Fruit fly (Drosophila melanogaster) whole organism, wandering third instar larva: Measurements from ENCODE around the gene CG15725.
A peak's percentile ranks its signal among the peaks of the same experiment; 100 is the strongest.

Experiments used
- Abd-B ChIP-seq: fragments of >200 bp; optimal IDR thresholded peaks from 2 replicates; lab custom pipeline; 2017; ENCODE audit warnings: missing biosample characterization, missing genetic modification characterization
- CG32264 ChIP-seq: fragments of 200-800 bp; sonication (Bioruptor generic); optimal IDR thresholded peaks from 2 replicates; lab custom pipeline; 2016; ENCODE audit warnings: missing biosample characterization, missing genetic modification characterization
- CG9705 ChIP-seq: fragments of 200-800 bp; sonication (Bioruptor generic); optimal IDR thresholded peaks from 2 replicates; lab custom pipeline; 2018; ENCODE audit warnings: missing biosample characterization, mild to moderate bottlenecking, missing genetic modification characterization
- CrebA ChIP-seq: fragments of 200-800 bp; sonication (Bioruptor generic); optimal IDR thresholded peaks from 2 replicates; lab custom pipeline; 2016; ENCODE audit warnings: missing biosample characterization, mild to moderate bottlenecking, missing genetic modification characterization, borderline replicate concordance
- Dfd ChIP-seq: fragments of >200 bp; optimal IDR thresholded peaks from 2 replicates; lab custom pipeline; 2017; ENCODE audit warnings: missing biosample characterization, missing genetic modification characterization
- Dif ChIP-seq: fragments of 200-275, 200-300 bp; sonication (Bioruptor generic); optimal IDR thresholded peaks from 2 replicates; lab custom pipeline; 2018; ENCODE audit warnings: missing biosample characterization, missing genetic modification characterization; ENCODE audit not compliant: partially characterized antibody
- GATAd ChIP-seq: sonication (Bioruptor generic); optimal IDR thresholded peaks from 2 replicates; lab custom pipeline; 2016; ENCODE audit warnings: missing biosample characterization, missing genetic modification characterization
- HLH106 ChIP-seq: fragments of 200-800 bp; optimal IDR thresholded peaks from 3 replicates; lab custom pipeline; 2019; ENCODE audit warnings: missing biosample characterization, mild to moderate bottlenecking, missing genetic modification characterization, moderate library complexity
- Hnf4 ChIP-seq: fragments of 200-800 bp; sonication (Bioruptor generic); optimal IDR thresholded peaks from 2 replicates; lab custom pipeline; 2016; ENCODE audit warnings: missing biosample characterization, mild to moderate bottlenecking, missing genetic modification characterization
- Hr78 ChIP-seq: fragments of >200 bp; optimal IDR thresholded peaks from 2 replicates; lab custom pipeline; 2017; ENCODE audit warnings: missing biosample characterization, missing genetic modification characterization
- Hr83 ChIP-seq: fragments of 200-300 bp; sonication (Bioruptor generic); optimal IDR thresholded peaks from 2 replicates; lab custom pipeline; 2016; ENCODE audit warnings: missing biosample characterization, mild to moderate bottlenecking, missing genetic modification characterization, moderate library complexity; ENCODE audit not compliant: poor library complexity, severe bottlenecking
- Jra ChIP-seq: sonication (Bioruptor generic); optimal IDR thresholded peaks from 2 replicates; lab custom pipeline; 2016; ENCODE audit warnings: missing biosample characterization, missing genetic modification characterization
- Mio ChIP-seq: sonication (Bioruptor generic); optimal IDR thresholded peaks from 2 replicates; lab custom pipeline; 2016; ENCODE audit warnings: missing biosample characterization, missing genetic modification characterization
- Myc ChIP-seq: fragments of >200 bp; optimal IDR thresholded peaks from 2 replicates; lab custom pipeline; 2017
- N ChIP-seq: fragments of >200 bp; optimal IDR thresholded peaks from 2 replicates; lab custom pipeline; 2018; ENCODE audit warnings: missing biosample characterization, missing external identifiers, missing genetic modification characterization
- OdsH ChIP-seq: fragments of 200-800 bp; sonication (Bioruptor generic); optimal IDR thresholded peaks from 2 replicates; lab custom pipeline; 2016; ENCODE audit warnings: missing biosample characterization, mild to moderate bottlenecking, missing genetic modification characterization
- Rel ChIP-seq, 2 experiments: fragments of 200-800 bp; sonication (Bioruptor generic) in 1 of 2; optimal IDR thresholded peaks; 2 replicates in 1 of 2; 3 replicates in 1 of 2; lab custom pipeline; 2016 to 2019; ENCODE audit warnings: mild to moderate bottlenecking in 2 of 2, missing biosample characterization in 2 of 2, missing genetic modification characterization in 2 of 2, moderate library complexity in 1 of 2
- Sp1 ChIP-seq: fragments of 200-800 bp; sonication (Bioruptor generic); optimal IDR thresholded peaks from 3 replicates; lab custom pipeline; 2019; ENCODE audit warnings: missing biosample characterization, mild to moderate bottlenecking, missing genetic modification characterization, moderate library complexity
- Vsx2 ChIP-seq: fragments of 200-300, 225-300 bp; sonication (Bioruptor generic); optimal IDR thresholded peaks from 2 replicates; lab custom pipeline; 2018; ENCODE audit warnings: missing biosample characterization, missing genetic modification characterization; ENCODE audit not compliant: partially characterized antibody
- br ChIP-seq: fragments of 200-800 bp; sonication (Bioruptor generic); optimal IDR thresholded peaks from 2 replicates; lab custom pipeline; 2016; ENCODE audit warnings: missing biosample characterization, missing genetic modification characterization
- brk ChIP-seq: fragments of 200-800 bp; sonication (Bioruptor generic); optimal IDR thresholded peaks from 2 replicates; lab custom pipeline; 2016; ENCODE audit warnings: missing biosample characterization, mild to moderate bottlenecking, missing genetic modification characterization
- dl ChIP-seq, 2 experiments: fragments of 175-275, 200-275 bp in 1 of 2; fragments of 200-275 bp in 1 of 2; sonication (Bioruptor generic); optimal IDR thresholded peaks; lab custom pipeline; 2018; ENCODE audit warnings: mild to moderate bottlenecking in 2 of 2, missing biosample characterization in 2 of 2, missing genetic modification characterization in 2 of 2, moderate library complexity in 2 of 2; ENCODE audit not compliant: partially characterized antibody in 2 of 2, insufficient read depth in 1 of 2
- ey ChIP-seq: fragments of 200-800 bp; sonication (Bioruptor generic); optimal IDR thresholded peaks from 2 replicates; lab custom pipeline; 2016; ENCODE audit warnings: missing biosample characterization, missing genetic modification characterization
- foxo ChIP-seq, 2 experiments: fragments of 200-800 bp; sonication (Bioruptor generic); optimal IDR thresholded peaks; 2 replicates in 1 of 2; 3 replicates in 1 of 2; lab custom pipeline; 2016 to 2017; ENCODE audit warnings: missing biosample characterization in 2 of 2, missing genetic modification characterization in 2 of 2
- fru ChIP-seq: fragments of 200-800 bp; sonication (Bioruptor generic); optimal IDR thresholded peaks from 3 replicates; lab custom pipeline; 2016; ENCODE audit warnings: missing biosample characterization, mild to moderate bottlenecking, missing genetic modification characterization
- h ChIP-seq: fragments of 200-800 bp; sonication (Bioruptor generic); optimal IDR thresholded peaks from 3 replicates; lab custom pipeline; 2016; ENCODE audit warnings: missing biosample characterization, mild to moderate bottlenecking, missing genetic modification characterization
- jim ChIP-seq: fragments of 175-275, 200-325 bp; sonication (Bioruptor generic); optimal IDR thresholded peaks from 2 replicates; lab custom pipeline; 2016; ENCODE audit warnings: missing biosample characterization, mild to moderate bottlenecking, missing genetic modification characterization
- lola ChIP-seq: fragments of >200 bp; optimal IDR thresholded peaks from 2 replicates; lab custom pipeline; 2017; ENCODE audit warnings: missing biosample characterization, missing genetic modification characterization
- pan ChIP-seq: fragments of >200 bp; optimal IDR thresholded peaks from 2 replicates; lab custom pipeline; 2017
- psq ChIP-seq: fragments of 200-800 bp; sonication (Bioruptor generic); optimal IDR thresholded peaks from 3 replicates; lab custom pipeline; 2017; ENCODE audit warnings: missing biosample characterization, mild to moderate bottlenecking, missing genetic modification characterization, moderate library complexity
- rgr ChIP-seq: fragments of 200-800 bp; sonication (Bioruptor generic); optimal IDR thresholded peaks from 3 replicates; lab custom pipeline; 2016; ENCODE audit warnings: missing biosample characterization, mild to moderate bottlenecking, missing genetic modification characterization
- sv ChIP-seq: fragments of 200-800 bp; sonication (Bioruptor generic); optimal IDR thresholded peaks from 3 replicates; lab custom pipeline; 2016; ENCODE audit warnings: missing biosample characterization, missing genetic modification characterization
- tai ChIP-seq: sonication (Bioruptor generic); optimal IDR thresholded peaks from 2 replicates; lab custom pipeline; 2016; ENCODE audit warnings: missing biosample characterization, missing genetic modification characterization
- usp ChIP-seq: fragments of >200 bp; optimal IDR thresholded peaks from 2 replicates; lab custom pipeline; 2017; ENCODE audit warnings: missing biosample characterization, missing genetic modification characterization
- woc ChIP-seq: sonication (Bioruptor generic); optimal IDR thresholded peaks from 2 replicates; lab custom pipeline; 2016; ENCODE audit warnings: missing biosample characterization, mild to moderate bottlenecking, missing genetic modification characterization

The CG15725 gene

DNA sequence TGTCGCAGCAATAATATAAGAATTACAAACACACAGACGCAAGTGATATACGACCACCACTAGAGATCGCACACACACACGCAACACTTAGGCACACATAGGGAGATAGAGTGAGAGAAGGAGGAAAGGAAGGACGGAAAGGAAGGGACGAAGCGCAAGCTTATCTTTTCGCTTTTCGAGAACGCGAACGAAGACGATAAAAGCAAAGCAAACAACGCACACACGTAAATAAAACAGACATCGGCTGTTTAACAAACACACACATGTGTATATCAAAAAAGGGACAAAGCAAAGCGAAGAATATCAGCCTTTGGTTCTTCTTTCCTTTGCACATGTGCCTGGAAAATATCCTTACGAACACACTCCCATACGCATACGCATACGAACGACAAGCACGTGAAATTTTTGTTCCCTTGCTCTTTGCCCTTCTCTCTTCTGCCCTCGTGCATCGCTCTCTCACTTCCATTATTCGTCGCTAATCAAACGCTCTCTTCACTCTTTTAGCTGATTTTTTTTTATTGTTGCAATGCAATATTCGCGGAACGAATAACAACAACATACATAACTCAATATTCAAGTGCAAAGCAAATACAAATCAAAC lies 45.5 kb upstream of the CG15725 start:
- TF ChIP-seq Hnf4: peak; percentile 52
- TF ChIP-seq CrebA (GFP tag; lab: Kevin White, UChicago): peak; percentile 57
- TF ChIP-seq h (GFP tag; lab: Kevin White, UChicago): peak; percentile 70
- TF ChIP-seq N: peak; percentile 4
- peak; percentile 31 for TF ChIP-seq brk (GFP tag; lab: Kevin White, UChicago)
- no peak for TF ChIP-seq pan (lab: Kevin White, UChicago)
- TF ChIP-seq Sp1 (GFP tag; lab: Kevin White, UChicago): peak; percentile 48
- TF ChIP-seq Hr78: no peak
- TF ChIP-seq fru (GFP tag; lab: Kevin White, UChicago): peak; percentile 57
- no peak for TF ChIP-seq Abd-B
- peak; percentile 33 for TF ChIP-seq OdsH (GFP tag; lab: Kevin White, UChicago)
- no peak for TF ChIP-seq lola (GFP tag; lab: Kevin White, UChicago)
- TF ChIP-seq psq (GFP tag; lab: Kevin White, UChicago): peak; percentile 96
- TF ChIP-seq Jra: peak; percentile 56
- TF ChIP-seq rgr (GFP tag; lab: Kevin White, UChicago): peak; percentile 50
- TF ChIP-seq br (GFP tag; lab: Kevin White, UChicago): peak; percentile 13
- TF ChIP-seq Dif (GFP tag; lab: Kevin White, UChicago): peak; percentile 31
- TF ChIP-seq CG32264 (GFP tag; lab: Kevin White, UChicago): no peak
- peak; percentile 17 for TF ChIP-seq woc (GFP tag; lab: Kevin White, UChicago)
- TF ChIP-seq HLH106 (tag; lab: Kevin White, UChicago): peak; percentile 1
- TF ChIP-seq Rel (GFP tag; optimal IDR thresholded peaks at IDR 0.05; lab: Kevin White, UChicago): peak; percentile 60
- TF ChIP-seq Rel (tag; optimal IDR thresholded peaks at IDR 0.05; lab: Kevin White, UChicago): peak; percentile 70
- no peak for TF ChIP-seq Mio (GFP tag; lab: Kevin White, UChicago)
- peak; percentile 9 for TF ChIP-seq jim
- no peak for TF ChIP-seq GATAd (GFP tag; lab: Kevin White, UChicago)
- peak; percentile 53 for TF ChIP-seq Hr83
- peak in 1 of 2 experiments; percentile 20 for TF ChIP-seq foxo (GFP tag; optimal IDR thresholded peaks at IDR 0.05; lab: Kevin White, UChicago)
- TF ChIP-seq Dfd (GFP tag; lab: Kevin White, UChicago): no peak

DNA sequence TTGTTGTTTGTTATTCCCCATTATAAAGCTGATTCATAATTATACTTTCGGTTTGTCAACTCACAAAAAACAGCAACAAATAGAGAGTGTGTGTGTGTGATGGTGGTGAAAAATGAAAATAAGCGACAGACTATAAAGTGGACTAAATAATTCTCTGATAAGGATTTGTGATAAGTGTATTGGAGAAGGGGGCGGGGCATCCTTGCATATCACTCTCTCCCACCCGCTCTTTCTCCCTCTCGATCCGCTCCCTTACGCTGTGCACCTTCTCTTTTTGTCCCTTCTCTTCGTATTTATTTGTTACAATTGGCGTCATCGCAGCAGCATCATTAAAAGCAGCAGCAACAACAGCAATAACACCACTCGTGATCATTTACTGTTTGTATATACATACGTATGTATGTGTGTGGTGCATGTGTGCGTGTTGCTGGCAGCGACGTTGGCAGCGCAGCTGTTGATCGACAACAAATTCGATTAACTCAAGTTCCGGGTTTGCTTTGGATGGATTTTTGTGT lies 44.2 kb upstream of the CG15725 start:
- TF ChIP-seq ey (GFP tag; lab: Kevin White, UChicago) (peak; percentile 12), Sp1 (GFP tag; lab: Kevin White, UChicago) (no peak), lola (GFP tag; lab: Kevin White, UChicago) (no peak), rgr (GFP tag; lab: Kevin White, UChicago) (peak; percentile 51), GATAd (GFP tag; lab: Kevin White, UChicago) (no peak), dl (GFP tag; optimal IDR thresholded peaks at IDR 0.05; lab: Kevin White, UChicago; ENCODE audit: insufficient read depth in 1 of 2, partially characterized antibody in 2 of 2) (peak in 1 of 2 experiments; percentile 16), h (GFP tag; lab: Kevin White, UChicago) (peak; percentile 17), fru (GFP tag; lab: Kevin White, UChicago) (peak; percentile 47), N (no peak), Myc (lab: Kevin White, UChicago) (no peak), psq (GFP tag; lab: Kevin White, UChicago) (peak; percentile 76), OdsH (GFP tag; lab: Kevin White, UChicago) (peak; percentile 45), Rel (GFP tag; optimal IDR thresholded peaks at IDR 0.05; lab: Kevin White, UChicago) (no peak), Rel (tag; optimal IDR thresholded peaks at IDR 0.05; lab: Kevin White, UChicago) (peak; percentile 90), brk (GFP tag; lab: Kevin White, UChicago) (no peak), CrebA (GFP tag; lab: Kevin White, UChicago) (peak; percentile 48), usp (GFP tag; lab: Kevin White, UChicago) (no peak), br (GFP tag; lab: Kevin White, UChicago) (peak; percentile 7), Dif (GFP tag; lab: Kevin White, UChicago) (peak; percentile 19), pan (lab: Kevin White, UChicago) (no peak), foxo (GFP tag; optimal IDR thresholded peaks at IDR 0.05; lab: Kevin White, UChicago) (no peak)

DNA sequence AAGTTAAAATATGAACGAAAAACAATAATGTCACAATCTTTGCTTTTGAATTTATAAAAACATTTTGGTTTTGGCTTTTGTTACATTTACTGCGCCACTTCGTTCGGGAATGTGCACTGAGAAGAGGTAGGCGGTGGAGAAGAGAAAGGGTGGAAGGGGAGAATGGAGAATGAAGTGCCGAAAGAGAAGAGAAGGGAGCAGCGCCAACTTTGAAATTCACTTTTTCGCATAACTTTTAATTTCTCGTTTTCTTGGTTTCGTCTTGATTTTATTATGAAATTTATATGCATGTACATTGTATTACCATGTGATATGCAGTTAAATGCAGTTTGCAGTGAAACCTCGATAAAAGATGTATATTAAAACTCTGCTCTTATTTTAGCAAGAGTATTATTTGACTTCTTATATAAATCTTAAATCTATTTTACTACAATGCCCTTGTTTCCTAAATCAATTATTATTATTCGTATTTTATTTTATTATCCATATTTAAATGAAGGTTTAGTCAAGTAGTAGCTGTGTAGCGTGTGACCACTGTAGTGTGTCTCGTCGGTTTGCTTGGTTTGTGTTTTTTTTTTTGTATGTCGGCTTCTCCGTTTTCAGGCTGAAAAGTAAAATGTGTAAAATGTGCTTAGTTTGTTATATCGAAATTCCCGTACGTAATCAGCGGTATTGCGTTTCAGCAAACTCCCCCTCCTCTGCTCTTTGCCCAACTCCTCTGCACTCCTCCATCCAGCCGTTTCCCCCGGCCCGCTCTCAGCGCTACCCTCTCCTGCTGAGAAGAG lies 42.8 kb upstream of the CG15725 start:
- TF ChIP-seq Dif (GFP tag; lab: Kevin White, UChicago) (no peak), CrebA (GFP tag; lab: Kevin White, UChicago) (no peak), Myc (lab: Kevin White, UChicago) (no peak), ey (GFP tag; lab: Kevin White, UChicago) (no peak), tai (GFP tag; lab: Kevin White, UChicago) (no peak), usp (GFP tag; lab: Kevin White, UChicago) (no peak), rgr (GFP tag; lab: Kevin White, UChicago) (peak; percentile 63), sv (no peak), Hr83 (no peak), h (GFP tag; lab: Kevin White, UChicago) (peak; percentile 50), Hnf4 (no peak), woc (GFP tag; lab: Kevin White, UChicago) (no peak), GATAd (GFP tag; lab: Kevin White, UChicago) (no peak), Dfd (GFP tag; lab: Kevin White, UChicago) (no peak), foxo (GFP tag; optimal IDR thresholded peaks at IDR 0.05; lab: Kevin White, UChicago) (peak in 1 of 2 experiments; percentile 72), CG9705 (GFP tag; lab: Kevin White, UChicago) (no peak), dl (GFP tag; optimal IDR thresholded peaks at IDR 0.05; lab: Kevin White, UChicago; ENCODE audit: insufficient read depth in 1 of 2, partially characterized antibody in 2 of 2) (no peak), Rel (GFP tag; optimal IDR thresholded peaks at IDR 0.05; lab: Kevin White, UChicago) (no peak), Rel (tag; optimal IDR thresholded peaks at IDR 0.05; lab: Kevin White, UChicago) (no peak), jim (no peak), Vsx2 (GFP tag; lab: Kevin White, UChicago) (no peak), CG32264 (GFP tag; lab: Kevin White, UChicago) (no peak), HLH106 (tag; lab: Kevin White, UChicago) (peak; percentile 68), Mio (GFP tag; lab: Kevin White, UChicago) (no peak), N (no peak), OdsH (GFP tag; lab: Kevin White, UChicago) (peak; percentile 59), Sp1 (GFP tag; lab: Kevin White, UChicago) (peak; percentile 72), Hr78 (no peak)
